Worm (Caenorhabditis elegans): ENCODE measurements around the gene F54D5.7.

The F54D5.7 gene

ce11 chrII:11592023-11592422, 44.7 kb downstream of the F54D5.7 start, which contains the start of gene F07A11.1:
Gene F07A11.1, minus strand, starts transcription at chrII:11592123.
- TF ChIP-seq sdc-2 (tag; optimal IDR thresholded peaks at IDR 0.05) (no peak), ztf-16 (tag; optimal IDR thresholded peaks at IDR 0.05) (no peak), odd-2 (tag; optimal IDR thresholded peaks at IDR 0.05) (no peak), rnt-1 (tag; optimal IDR thresholded peaks at IDR 0.05) (no peak), elt-4 (tag; optimal IDR thresholded peaks at IDR 0.05) (no peak), ceh-31 (tag; optimal IDR thresholded peaks at IDR 0.05) (no peak), madf-2 (tag; optimal IDR thresholded peaks at IDR 0.05) (no peak), K09A11.1 (tag; optimal IDR thresholded peaks at IDR 0.05; ENCODE audit: insufficient read depth) (no peak), npax-4 (tag; optimal IDR thresholded peaks at IDR 0.05) (no peak), hlh-30 (tag; optimal IDR thresholded peaks at IDR 0.05; ENCODE audit: insufficient read depth) (no peak), hlh-13 (GFP tag; optimal IDR thresholded peaks at IDR 0.05) (no peak), lim-6 (tag; optimal IDR thresholded peaks at IDR 0.05) (no peak), nhr-11 (tag; optimal IDR thresholded peaks at IDR 0.05) (no peak), pha-4 (tag; optimal IDR thresholded peaks at IDR 0.05) (no peak), pros-1 (tag; optimal IDR thresholded peaks at IDR 0.05) (no peak), ceh-2 (tag; optimal IDR thresholded peaks at IDR 0.05) (no peak), ahr-1 (tag; optimal IDR thresholded peaks at IDR 0.05) (no peak), dve-1 (tag; optimal IDR thresholded peaks at IDR 0.05) (no peak)

DNA sequence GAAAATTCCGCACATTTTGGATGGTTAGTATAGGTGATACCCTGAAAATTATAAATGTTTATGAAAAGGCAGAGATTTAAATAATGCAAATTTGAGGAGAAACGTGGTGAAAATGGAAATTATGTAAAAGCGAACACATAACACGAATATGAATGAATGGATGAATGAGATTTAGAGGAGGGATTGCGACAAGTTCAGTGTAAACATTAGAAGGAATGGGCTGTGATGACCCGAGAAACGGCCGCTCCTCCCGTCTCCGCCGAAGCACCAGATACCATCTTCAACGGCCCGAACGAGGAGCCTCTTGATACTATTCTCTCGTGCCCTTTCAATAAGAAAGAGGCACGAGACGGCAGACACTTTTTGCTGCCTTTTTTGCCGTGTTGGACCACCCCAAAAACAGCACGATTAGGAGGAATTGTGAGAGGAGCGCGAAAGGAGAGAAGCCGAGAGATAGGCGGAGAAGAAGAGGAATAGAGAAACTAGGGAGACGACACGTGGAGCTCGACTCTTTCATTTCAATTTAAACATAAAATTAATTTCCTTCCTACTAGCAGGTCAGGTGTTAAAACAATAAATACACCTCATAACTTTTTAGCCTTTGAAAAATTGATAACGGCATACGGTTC, 48.2 kb downstream of the F54D5.7 start, which contains the start of gene gfat-1:
Gene gfat-1, minus strand, starts transcription at position 51 of the 629 bp plus-strand sequence.
- TF ChIP-seq tbx-2 (tag; optimal IDR thresholded peaks at IDR 0.05), result peak; percentile 33
- TF ChIP-seq nfya-1 (tag; optimal IDR thresholded peaks at IDR 0.05), result peak; percentile 15
- TF ChIP-seq hlh-30 (tag; optimal IDR thresholded peaks at IDR 0.05; ENCODE audit: insufficient read depth), result peak; percentile 16
- TF ChIP-seq hlh-13 (GFP tag; optimal IDR thresholded peaks at IDR 0.05), result no peak
- TF ChIP-seq ceh-31 (tag; optimal IDR thresholded peaks at IDR 0.05), result peak; percentile 14

- TF ChIP-seq elt-2 (tag; optimal IDR thresholded peaks at IDR 0.05) (peak; percentile 49), pqm-1 (tag; optimal IDR thresholded peaks at IDR 0.05) (no peak)
These were observed 48.9 kb downstream of the F54D5.7 start for ce11 chrII:11596157-11596740.
